Comparison of ENCODE assay signal across 4 worm cellular contexts in the genomic region with DNA sequence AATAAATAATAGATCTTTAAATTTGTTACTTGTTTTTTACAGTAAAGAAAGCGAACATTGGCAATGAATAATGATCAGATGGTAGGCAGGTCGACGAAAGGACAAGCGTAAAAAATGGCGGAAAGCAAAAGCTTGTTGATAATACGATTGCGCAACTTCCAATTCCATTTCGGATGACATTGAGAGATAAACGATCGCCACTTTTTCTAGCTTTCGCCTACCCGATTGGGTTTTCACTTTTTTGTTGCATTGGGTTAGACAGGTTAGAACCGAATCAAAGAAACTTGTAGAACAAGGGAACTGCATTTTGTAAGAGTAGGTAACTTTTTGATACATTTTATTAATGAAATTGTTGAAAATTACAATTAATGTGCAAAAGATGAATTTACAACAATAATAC.
A peak's percentile ranks its signal among the peaks of the same experiment; 100 is the strongest.
TF ChIP-seq lines count a peak whose summit lies in the region.

No protein-coding gene starts in this region.

TF ChIP-seq in whole organism, L1 larva, 84 proteins besides CTCF, POLR2A, EP300 and RAD21:
- TF ChIP-seq fkh-8 (tag; optimal IDR thresholded peaks at IDR 0.05; lab: Kevin White, UChicago) (no peak), blmp-1 (tag; optimal IDR thresholded peaks at IDR 0.05; lab: Kevin White, UChicago) (peak; percentile 98)

TF ChIP-seq in whole organism, L2 larva, 48 proteins besides CTCF, POLR2A, EP300 and RAD21:
- TF ChIP-seq sem-4 (tag; optimal IDR thresholded peaks at IDR 0.05; lab: Kevin White, UChicago) (peak; percentile 46), mab-5 (tag; optimal IDR thresholded peaks at IDR 0.05; lab: Kevin White, UChicago) (no peak), skn-1 (tag; optimal IDR thresholded peaks at IDR 0.05; lab: Kevin White, UChicago) (no peak), dmd-4 (tag; optimal IDR thresholded peaks at IDR 0.05; lab: Kevin White, UChicago) (no peak), lin-13 (GFP tag; optimal IDR thresholded peaks at IDR 0.05; lab: Kevin White, UChicago) (no peak), blmp-1 (tag; optimal IDR thresholded peaks at IDR 0.05; lab: Kevin White, UChicago; ENCODE audit: insufficient read depth) (peak; percentile 73), nhr-25 (tag; optimal IDR thresholded peaks at IDR 0.05; lab: Kevin White, UChicago) (no peak), fos-1 (tag; optimal IDR thresholded peaks at IDR 0.05; lab: Kevin White, UChicago) (no peak), nhr-21 (tag; optimal IDR thresholded peaks at IDR 0.05; lab: Kevin White, UChicago) (no peak)
TF ChIP-seq in whole organism, L2 larva: peak in this region for 2.

TF ChIP-seq in whole organism, L3 larva, 47 proteins besides CTCF, POLR2A, EP300 and RAD21:
- TF ChIP-seq R02D3.7 (tag; optimal IDR thresholded peaks at IDR 0.05; lab: Kevin White, UChicago) = no peak
- no peak for TF ChIP-seq aly-2 (tag; optimal IDR thresholded peaks at IDR 0.05; lab: Kevin White, UChicago)
- no peak for TF ChIP-seq nhr-28 (tag; optimal IDR thresholded peaks at IDR 0.05; lab: Kevin White, UChicago)
- no peak for TF ChIP-seq nfya-1 (tag; optimal IDR thresholded peaks at IDR 0.05; lab: Kevin White, UChicago; ENCODE audit: insufficient read depth)
- no peak for TF ChIP-seq ama-1 (optimal IDR thresholded peaks at IDR 0.05; lab: Kevin White, UChicago)
- TF ChIP-seq nhr-25 (tag; optimal IDR thresholded peaks at IDR 0.05; lab: Kevin White, UChicago) = peak; percentile 82
- TF ChIP-seq lin-39 (tag; optimal IDR thresholded peaks at IDR 0.05; lab: Kevin White, UChicago) = no peak

TF ChIP-seq in whole organism, mixed stage, embryonic, 35 proteins besides CTCF, POLR2A, EP300 and RAD21:
- TF ChIP-seq lsy-2 (tag; optimal IDR thresholded peaks at IDR 0.05; lab: Kevin White, UChicago) (no peak), flh-1 (GFP tag; optimal IDR thresholded peaks at IDR 0.05; lab: Kevin White, UChicago) (no peak), elt-3 (tag; optimal IDR thresholded peaks at IDR 0.05; lab: Kevin White, UChicago) (no peak), tbx-8 (GFP tag; optimal IDR thresholded peaks at IDR 0.05; lab: Kevin White, UChicago) (no peak), unc-39 (tag; optimal IDR thresholded peaks at IDR 0.05; lab: Kevin White, UChicago) (no peak), hlh-1 (tag; optimal IDR thresholded peaks at IDR 0.05; lab: Kevin White, UChicago) (no peak), M03D4.4 (tag; optimal IDR thresholded peaks at IDR 0.05; lab: Kevin White, UChicago) (no peak), blmp-1 (tag; optimal IDR thresholded peaks at IDR 0.05; lab: Kevin White, UChicago) (peak; percentile 52), zip-8 (tag; optimal IDR thresholded peaks at IDR 0.05; lab: Kevin White, UChicago) (peak; percentile 39), unc-62 (GFP tag; optimal IDR thresholded peaks at IDR 0.05; lab: Kevin White, UChicago) (no peak), lin-32 (GFP tag; optimal IDR thresholded peaks at IDR 0.05; lab: Kevin White, UChicago) (no peak), nhr-76 (tag; optimal IDR thresholded peaks at IDR 0.05; lab: Kevin White, UChicago) (no peak), sem-2 (GFP tag; optimal IDR thresholded peaks at IDR 0.05; lab: Kevin White, UChicago) (no peak), cnd-1 (tag; optimal IDR thresholded peaks at IDR 0.05; lab: Kevin White, UChicago) (no peak), lin-13 (tag; optimal IDR thresholded peaks at IDR 0.05; lab: Kevin White, UChicago) (no peak), elt-1 (tag; optimal IDR thresholded peaks at IDR 0.05; lab: Kevin White, UChicago; ENCODE audit: borderline replicate concordance, insufficient read depth) (no peak)
